Worm (Caenorhabditis elegans) whole organism, mixed stage, embryonic: Measurements from ENCODE around the gene T22F7.4.

Experiments
- ces-1 ChIP-seq: fragments of 150-350 bp; optimal IDR thresholded peaks from 2 replicates; lab custom pipeline; 2014; ENCODE audit warnings: missing biosample characterization, missing genetic modification reagents, missing genetic modification characterization
- elt-1 ChIP-seq: sonication (generic microtip); optimal IDR thresholded peaks from 2 replicates; lab custom pipeline; 2017; ENCODE audit warnings: missing genetic modification characterization, mild to moderate bottlenecking, missing compliant biosample characterization, antibody characterized with exemption, moderate library complexity, borderline replicate concordance; ENCODE audit not compliant: insufficient read depth
- nhr-76 ChIP-seq: sonication (generic microtip); optimal IDR thresholded peaks from 2 replicates; lab custom pipeline; 2017; ENCODE audit warnings: missing biosample characterization, missing genetic modification characterization
- pha-4 ChIP-seq: fragments of 150-350 bp; optimal IDR thresholded peaks from 2 replicates; lab custom pipeline; 2018; ENCODE audit warnings: missing biosample characterization, missing genetic modification reagents, missing genetic modification characterization
- unc-62 ChIP-seq: fragments of 150-350 bp; optimal IDR thresholded peaks from 2 replicates; lab custom pipeline; 2014; ENCODE audit warnings: missing biosample characterization, missing genetic modification reagents, missing genetic modification characterization
- ztf-11 ChIP-seq: fragments of 150-350 bp; optimal IDR thresholded peaks from 2 replicates; lab custom pipeline; 2014; ENCODE audit warnings: missing biosample characterization, missing genetic modification characterization

DNA sequence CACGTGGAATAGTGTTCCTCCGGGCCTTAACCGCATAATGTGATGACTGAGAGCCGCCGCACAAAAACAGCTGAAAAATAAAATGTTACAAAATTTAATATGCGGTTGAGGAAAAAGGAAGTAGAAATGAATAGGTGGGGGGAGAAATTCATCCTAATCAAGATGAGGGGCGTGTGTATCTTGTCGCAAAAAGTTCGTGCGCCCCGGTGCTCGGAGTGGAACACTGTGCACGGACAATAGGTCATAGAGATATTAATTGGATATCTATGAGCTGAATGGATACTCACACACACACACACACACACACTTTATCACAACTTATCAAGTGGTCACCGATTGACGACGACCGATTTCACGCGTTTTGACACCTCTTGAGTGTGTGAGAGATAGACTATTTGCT lies 2.8 kb downstream of the T22F7.4 start, which contains the start of gene T22F7.3:
- TF ChIP-seq pha-4 (tag; lab: Kevin White, UChicago): no peak
- no peak for TF ChIP-seq unc-62 (GFP tag; lab: Kevin White, UChicago)
- TF ChIP-seq nhr-76: no peak
- no peak for TF ChIP-seq elt-1 (tag; lab: Kevin White, UChicago)
- no peak for TF ChIP-seq ces-1 (GFP tag; lab: Kevin White, UChicago)
- no peak for TF ChIP-seq ztf-11 (tag; lab: Kevin White, UChicago)
